Worm (Caenorhabditis elegans): ENCODE measurements around the gene F48A11.4.

F48A11.4 gene

DNA sequence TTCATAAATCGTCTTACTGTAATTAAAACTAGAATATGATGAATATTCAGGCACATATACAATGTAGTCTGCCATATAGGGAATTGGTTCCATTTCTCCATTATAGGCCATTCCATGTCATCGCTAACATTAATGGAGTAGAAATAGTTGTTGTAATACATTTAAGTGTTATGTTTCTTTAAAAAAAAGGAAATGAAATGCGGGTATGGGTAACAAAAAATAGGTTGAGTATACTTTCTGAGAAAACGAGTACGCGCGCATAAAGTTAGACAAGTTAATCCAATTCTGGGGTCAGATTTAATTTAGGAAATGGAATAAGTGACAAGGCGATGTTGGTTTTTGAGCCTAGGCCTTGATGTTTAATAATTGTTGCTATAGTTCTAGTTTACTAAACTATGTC is 42.7 kb downstream of the F48A11.4 start, which contains the start of gene T01D1.7:
Gene T01D1.7 (minus strand): TSS at position 101 of the 400 bp plus-strand sequence.
- TF ChIP-seq nhr-25 (tag; optimal IDR thresholded peaks at IDR 0.05; ENCODE audit: borderline replicate concordance, insufficient read depth) (no peak), unc-62 (GFP tag; optimal IDR thresholded peaks at IDR 0.05 in 1 of 2) (peak in 1 of 2 experiments; percentile 46), unc-62 (tag; optimal IDR thresholded peaks at IDR 0.05) (no peak)

DNA sequence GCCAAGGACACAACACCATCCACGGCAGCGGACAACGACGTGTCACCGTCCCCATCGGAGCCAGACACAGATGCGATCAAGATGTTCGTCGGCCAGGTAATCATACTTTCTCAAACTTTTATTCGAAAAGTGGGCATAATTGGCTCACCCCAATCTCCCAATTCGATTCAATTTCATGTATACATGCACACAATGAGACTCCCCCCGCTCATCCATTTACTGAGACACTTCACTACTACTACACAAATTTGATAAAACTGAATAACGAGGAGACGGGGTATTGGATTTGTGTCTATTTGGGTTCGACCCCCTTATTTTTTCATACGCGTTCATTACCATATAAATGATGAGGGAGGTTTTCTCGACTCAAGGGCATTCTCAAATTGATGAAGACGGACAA is 53.2 kb downstream of the F48A11.4 start:
- TF ChIP-seq mes-2 (tag; optimal IDR thresholded peaks at IDR 0.05; ENCODE audit: poor library complexity, severe bottlenecking) (peak; percentile 15), lim-7 (GFP tag; IDR thresholded peaks at IDR 0.05) (no peak), T26A8.4 (GFP tag; IDR thresholded peaks at IDR 0.05) (no peak), sdz-12 (GFP tag; optimal IDR thresholded peaks at IDR 0.05) (no peak), cey-2 (tag; optimal IDR thresholded peaks at IDR 0.05; ENCODE audit: borderline replicate concordance, insufficient read depth) (no peak)

All from whole organism, L4 larva.